Worm (Caenorhabditis elegans): ENCODE results near the gene sec-15.

- TF ChIP-seq nhr-28 (tag; optimal IDR thresholded peaks at IDR 0.05) (no peak), unc-62 (GFP tag; optimal IDR thresholded peaks at IDR 0.05) (no peak), nhr-12 (tag; optimal IDR thresholded peaks at IDR 0.05) (no peak), aha-1 (tag; optimal IDR thresholded peaks at IDR 0.05) (no peak), zag-1 (tag; optimal IDR thresholded peaks at IDR 0.05) (no peak), ces-1 (GFP tag; optimal IDR thresholded peaks at IDR 0.05) (no peak), elt-3 (tag; optimal IDR thresholded peaks at IDR 0.05) (no peak), fos-1 (tag; optimal IDR thresholded peaks at IDR 0.05) (no peak)
Observed at ce11 chrX:8846447-8847237, 11.1 kb upstream of the sec-15 start, which contains the start of gene C28G1.10.

Data from whole organism, L1 larva.